Worm (Caenorhabditis elegans) whole organism, young adult: ENCODE data around the gene mlc-4.

Experiments
- B0336.3 ChIP-seq: fragments of 200-800 bp; sonication (Bioruptor generic); IDR thresholded peaks from 2 replicates; pipeline ENCODE4 v1.3.6; 2022; ENCODE audit warnings: missing genetic modification characterization, missing compliant biosample characterization
- Y79H2A.3 ChIP-seq: fragments of 200-800 bp; sonication (Bioruptor generic); conservative IDR thresholded peaks from 2 replicates; pipeline ENCODE4 v1.3.6; 2022; ENCODE audit warnings: missing genetic modification reagents, missing genetic modification characterization, missing compliant biosample characterization
- athp-1 ChIP-seq: sonication (generic microtip); optimal IDR thresholded peaks from 2 replicates; lab custom pipeline; 2017; ENCODE audit warnings: mild to moderate bottlenecking, missing genetic modification characterization, missing compliant biosample characterization
- ceh-40 ChIP-seq: fragments of 200-800 bp; sonication (Bioruptor generic); IDR thresholded peaks from 2 replicates; pipeline ENCODE4 v1.3.6; 2022; ENCODE audit warnings: missing genetic modification characterization, missing compliant biosample characterization
- ztf-22 ChIP-seq: fragments of 200-800 bp; sonication (Bioruptor generic); optimal IDR thresholded peaks from 2 replicates; lab custom pipeline; 2018; ENCODE audit warnings: mild to moderate bottlenecking, missing genetic modification characterization, moderate library complexity, missing compliant biosample characterization

ce11 chrIII:3398485-3398884, 4.9 kb upstream of the mlc-4 start:
- TF ChIP-seq B0336.3 (no peak), ztf-22 (GFP tag; lab: Kevin White, UChicago) (no peak), ceh-40 (no peak), Y79H2A.3 (GFP tag; lab: Robert Waterston, UW) (no peak), athp-1 (tag; lab: Kevin White, UChicago) (no peak)
